Fruit fly (Drosophila melanogaster): Measurements from ENCODE around the gene dwg.

The dwg gene

DNA sequence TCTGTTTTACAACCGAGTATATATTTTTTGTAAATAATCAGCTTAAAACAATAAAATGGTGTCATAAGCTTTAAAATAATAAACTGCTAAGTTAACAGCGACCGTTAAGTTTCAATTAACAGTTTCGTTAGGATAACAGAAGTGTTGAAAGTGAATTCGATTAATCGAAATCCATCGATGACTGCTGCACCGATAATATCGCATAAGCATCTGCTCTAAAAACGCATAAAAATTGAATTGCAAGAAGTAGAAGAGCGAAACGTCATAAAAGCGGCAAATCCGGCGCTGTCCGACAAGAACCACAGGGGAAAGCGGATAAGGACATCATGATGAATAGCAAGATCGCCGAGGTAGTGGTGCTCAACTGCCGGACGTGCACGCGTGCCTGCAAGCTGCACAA is at the start of gene dwg:
dwg (plus strand) TSS at position 193 of the 400 bp plus-strand sequence.
- TF ChIP-seq pan (optimal IDR thresholded peaks at IDR 0.05): no peak
- no peak for TF ChIP-seq CG8478 (optimal IDR thresholded peaks at IDR 0.05)
- no peak for TF ChIP-seq usp (GFP tag; optimal IDR thresholded peaks at IDR 0.05)
- no peak for TF ChIP-seq EcR (GFP tag; optimal IDR thresholded peaks at IDR 0.05)
- TF ChIP-seq Dll (optimal IDR thresholded peaks at IDR 0.05): no peak
- TF ChIP-seq psq (optimal IDR thresholded peaks at IDR 0.05): no peak

DNA sequence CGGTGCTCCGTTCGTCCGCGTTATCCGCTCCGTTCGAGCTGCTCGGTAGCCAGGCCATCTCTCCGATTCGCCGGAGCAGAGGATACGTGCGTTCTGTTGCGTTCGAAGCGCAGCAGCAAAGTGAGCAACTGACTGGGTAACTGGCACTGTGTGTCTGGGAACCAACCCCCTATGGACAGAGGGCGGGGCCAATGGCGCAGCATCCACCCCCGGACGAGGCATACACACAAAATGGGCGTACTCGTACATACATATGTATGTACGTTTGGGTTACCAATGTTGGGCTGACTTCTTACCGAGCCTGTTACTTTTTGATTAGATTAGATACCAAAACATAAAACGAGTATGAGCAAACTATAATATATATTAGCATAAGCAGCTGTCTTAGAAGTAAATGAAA is 45.9 kb upstream of the dwg start, which contains the start of gene HLH3B:
HLH3B (minus strand) TSS at position 123 of the 400 bp plus-strand sequence.
- no peak for TF ChIP-seq CG8478 (optimal IDR thresholded peaks at IDR 0.05)
- TF ChIP-seq Dll (optimal IDR thresholded peaks at IDR 0.05): no peak
- no peak for TF ChIP-seq psq (optimal IDR thresholded peaks at IDR 0.05)
- TF ChIP-seq EcR (GFP tag; optimal IDR thresholded peaks at IDR 0.05): no peak
- TF ChIP-seq pan (optimal IDR thresholded peaks at IDR 0.05): no peak
- no peak for TF ChIP-seq usp (GFP tag; optimal IDR thresholded peaks at IDR 0.05)

DNA sequence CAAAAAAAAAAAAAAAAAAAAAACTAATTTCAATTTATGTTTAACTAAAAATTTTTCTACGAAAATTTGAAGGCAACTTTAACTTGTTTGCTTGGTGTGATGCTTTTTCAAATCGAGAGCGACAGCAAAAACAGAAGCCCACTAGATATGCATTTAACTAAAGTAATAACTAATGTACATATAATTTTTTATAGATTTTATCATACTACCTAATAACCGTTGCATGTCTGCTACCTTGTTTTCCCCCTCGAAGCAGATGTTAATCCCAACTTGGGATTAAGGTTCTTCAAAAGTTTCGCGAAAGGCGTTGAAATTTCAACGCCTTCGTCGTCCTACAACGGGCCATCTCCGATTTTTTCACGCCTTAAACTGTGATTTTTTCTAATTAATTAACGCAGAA is 44.7 kb upstream of the dwg start, which contains the start of gene CG2652:
CG2652 (minus strand) TSS at position 101 of the 400 bp plus-strand sequence.
- TF ChIP-seq EcR (GFP tag; optimal IDR thresholded peaks at IDR 0.05) (no peak), Dll (optimal IDR thresholded peaks at IDR 0.05) (no peak), pan (optimal IDR thresholded peaks at IDR 0.05) (no peak), usp (GFP tag; optimal IDR thresholded peaks at IDR 0.05) (no peak), psq (optimal IDR thresholded peaks at IDR 0.05) (no peak), CG8478 (optimal IDR thresholded peaks at IDR 0.05) (no peak)

DNA sequence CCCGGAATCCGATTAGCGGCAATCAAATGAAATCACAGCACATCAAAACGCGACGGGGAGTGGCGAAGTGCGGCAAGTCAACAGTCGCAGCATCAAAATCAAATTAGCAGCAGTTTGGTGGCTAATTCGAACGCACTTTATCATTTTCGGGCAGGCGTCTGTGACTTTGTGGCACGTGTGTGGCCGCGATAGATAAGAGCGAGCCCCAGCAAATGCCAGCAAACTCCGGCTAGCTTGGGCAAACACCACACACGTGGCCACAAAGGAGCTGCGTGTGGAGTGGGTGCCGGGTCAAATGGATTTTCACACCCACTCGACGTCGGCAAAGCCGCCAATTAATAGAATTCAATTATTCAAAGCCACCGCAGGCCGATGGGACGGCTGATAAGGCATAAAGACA is 43.6 kb upstream of the dwg start:
- TF ChIP-seq CG8478 (optimal IDR thresholded peaks at IDR 0.05): no peak
- no peak for TF ChIP-seq usp (GFP tag; optimal IDR thresholded peaks at IDR 0.05)
- no peak for TF ChIP-seq EcR (GFP tag; optimal IDR thresholded peaks at IDR 0.05)
- TF ChIP-seq psq (optimal IDR thresholded peaks at IDR 0.05): no peak
- no peak for TF ChIP-seq pan (optimal IDR thresholded peaks at IDR 0.05)
- no peak for TF ChIP-seq Dll (optimal IDR thresholded peaks at IDR 0.05)

DNA sequence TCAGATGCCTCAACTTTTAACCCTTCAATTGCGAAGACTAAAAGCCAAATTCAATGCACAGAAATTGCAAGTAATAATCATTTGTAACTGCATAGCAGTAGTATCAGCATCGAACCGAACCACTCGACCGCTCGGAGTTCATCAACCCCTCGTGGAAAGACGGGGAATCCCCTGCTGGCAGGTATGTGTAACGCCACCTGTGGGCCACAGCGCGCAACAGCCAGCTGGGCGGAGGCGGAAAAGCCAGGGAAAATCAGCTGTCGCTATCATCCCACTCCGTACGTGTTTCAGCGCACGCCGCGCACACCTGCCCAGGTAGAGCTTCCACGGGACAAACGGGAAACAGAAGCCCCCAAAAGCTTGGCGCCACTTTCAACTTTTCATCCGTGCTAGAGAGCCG is 43.1 kb upstream of the dwg start:
- TF ChIP-seq pan (optimal IDR thresholded peaks at IDR 0.05): no peak
- TF ChIP-seq EcR (GFP tag; optimal IDR thresholded peaks at IDR 0.05): no peak
- no peak for TF ChIP-seq psq (optimal IDR thresholded peaks at IDR 0.05)
- TF ChIP-seq CG8478 (optimal IDR thresholded peaks at IDR 0.05): no peak
- no peak for TF ChIP-seq usp (GFP tag; optimal IDR thresholded peaks at IDR 0.05)
- no peak for TF ChIP-seq Dll (optimal IDR thresholded peaks at IDR 0.05)

DNA sequence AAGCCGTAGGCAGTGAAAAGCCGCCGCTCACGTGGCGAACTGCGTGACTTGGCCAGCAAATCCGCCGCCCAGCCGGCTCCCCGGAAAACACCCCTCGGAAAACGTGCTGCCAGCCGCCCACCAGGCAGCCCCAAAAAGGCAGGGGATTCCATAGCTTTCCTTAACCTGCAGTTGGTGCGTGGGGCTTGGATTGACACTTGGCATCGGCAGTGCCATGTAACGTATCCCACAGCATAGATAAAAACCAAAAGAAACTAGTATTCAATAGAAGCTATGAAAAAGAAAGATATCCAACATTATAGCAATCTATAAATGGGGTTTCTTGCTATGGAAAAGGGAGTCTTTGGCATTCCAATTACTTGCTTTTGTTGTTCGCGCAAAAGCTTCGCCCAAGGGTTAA is 42.5 kb upstream of the dwg start:
- TF ChIP-seq psq (optimal IDR thresholded peaks at IDR 0.05) (no peak), usp (GFP tag; optimal IDR thresholded peaks at IDR 0.05) (no peak), Dll (optimal IDR thresholded peaks at IDR 0.05) (no peak), pan (optimal IDR thresholded peaks at IDR 0.05) (no peak), CG8478 (optimal IDR thresholded peaks at IDR 0.05) (no peak), EcR (GFP tag; optimal IDR thresholded peaks at IDR 0.05) (no peak)

DNA sequence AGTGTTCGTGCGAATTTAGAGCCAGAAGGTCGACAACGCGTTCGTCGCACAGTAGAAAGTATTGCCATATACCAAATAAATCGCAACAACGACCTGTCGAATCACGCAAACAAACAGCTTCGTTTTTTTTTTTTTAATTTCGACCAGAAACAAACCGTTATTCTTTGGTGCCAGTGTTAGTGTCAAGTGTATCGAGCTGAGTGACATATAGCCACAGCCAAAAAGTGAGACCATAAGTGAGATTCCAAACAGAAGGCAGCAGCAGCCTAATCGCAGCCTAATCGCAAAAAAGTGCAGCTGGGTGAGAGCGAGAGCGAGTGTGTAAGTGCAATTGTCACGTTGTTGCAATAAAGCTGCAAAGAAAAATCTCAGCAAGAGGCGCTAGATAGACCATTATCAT is 41.9 kb upstream of the dwg start, which contains the start of gene per:
per (plus strand) TSS at position 1 of the 400 bp plus-strand sequence.
- no peak for TF ChIP-seq CG8478 (optimal IDR thresholded peaks at IDR 0.05)
- TF ChIP-seq usp (GFP tag; optimal IDR thresholded peaks at IDR 0.05): no peak
- TF ChIP-seq Dll (optimal IDR thresholded peaks at IDR 0.05): no peak
- TF ChIP-seq psq (optimal IDR thresholded peaks at IDR 0.05): no peak
- no peak for TF ChIP-seq EcR (GFP tag; optimal IDR thresholded peaks at IDR 0.05)
- no peak for TF ChIP-seq pan (optimal IDR thresholded peaks at IDR 0.05)

DNA sequence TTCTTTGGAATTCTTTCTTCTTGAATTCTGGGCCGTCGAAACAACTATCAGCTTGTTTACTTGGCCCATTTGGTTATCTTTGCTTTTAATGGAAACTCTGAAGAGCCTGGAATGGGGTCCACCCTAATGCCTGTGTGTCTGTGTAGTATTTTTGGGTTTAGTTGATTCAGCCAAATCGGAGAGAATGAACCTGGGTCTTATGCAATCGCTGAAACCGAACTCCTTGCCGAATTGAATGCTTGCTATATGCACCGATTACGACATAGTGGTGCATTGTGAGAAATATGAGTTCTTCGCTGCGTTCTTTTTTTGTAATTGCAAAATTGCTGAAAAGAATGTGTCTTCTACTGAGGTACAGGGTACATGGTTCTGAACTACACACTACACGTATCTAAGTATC is 40.6 kb upstream of the dwg start:
- TF ChIP-seq usp (GFP tag; optimal IDR thresholded peaks at IDR 0.05) (no peak), psq (optimal IDR thresholded peaks at IDR 0.05) (no peak), EcR (GFP tag; optimal IDR thresholded peaks at IDR 0.05) (no peak), CG8478 (optimal IDR thresholded peaks at IDR 0.05) (no peak), Dll (optimal IDR thresholded peaks at IDR 0.05) (no peak), pan (optimal IDR thresholded peaks at IDR 0.05) (no peak)

DNA sequence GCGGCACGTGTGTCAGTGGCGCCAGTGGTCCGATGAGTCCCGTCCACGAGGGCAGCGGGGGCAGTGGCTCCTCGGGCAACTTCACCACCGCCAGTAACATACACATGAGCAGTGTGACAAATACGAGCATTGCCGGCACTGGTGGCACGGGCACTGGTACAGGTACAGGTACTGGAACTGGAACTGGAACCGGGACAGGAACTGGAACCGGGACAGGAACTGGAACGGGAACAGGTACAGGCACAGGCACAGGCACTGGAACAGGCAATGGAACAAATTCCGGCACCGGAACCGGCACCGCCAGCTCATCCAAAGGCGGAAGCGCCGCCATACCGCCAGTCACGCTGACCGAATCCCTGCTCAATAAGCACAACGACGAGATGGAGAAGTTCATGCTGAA is 37.1 kb upstream of the dwg start:
- TF ChIP-seq EcR (GFP tag; optimal IDR thresholded peaks at IDR 0.05): no peak

DNA sequence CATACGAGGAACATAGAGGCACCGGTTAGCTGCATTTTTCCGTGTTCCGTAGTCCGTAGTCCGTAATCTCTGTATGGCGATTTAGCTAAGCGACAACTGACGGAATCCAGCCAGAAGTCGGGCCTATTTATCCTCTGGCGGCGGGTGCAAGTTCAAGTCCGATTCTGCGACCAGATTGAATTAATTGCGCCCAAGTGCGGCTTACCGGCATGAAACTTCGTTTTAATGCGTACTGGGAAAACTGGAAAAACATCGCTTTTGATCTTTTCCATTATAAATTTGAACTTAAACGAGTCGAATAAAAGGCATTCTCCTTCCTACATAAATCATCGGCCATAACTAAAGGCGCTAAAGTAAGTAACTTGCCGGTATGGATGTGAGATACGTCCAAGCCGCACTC is 33.7 kb upstream of the dwg start, which contains the start of gene dyw:
dyw (minus strand) TSS at position 101 of the 400 bp plus-strand sequence.
- no peak for TF ChIP-seq CG8478 (optimal IDR thresholded peaks at IDR 0.05)
- no peak for TF ChIP-seq usp (GFP tag; optimal IDR thresholded peaks at IDR 0.05)
- no peak for TF ChIP-seq EcR (GFP tag; optimal IDR thresholded peaks at IDR 0.05)
- TF ChIP-seq psq (optimal IDR thresholded peaks at IDR 0.05): no peak
- TF ChIP-seq pan (optimal IDR thresholded peaks at IDR 0.05): no peak
- TF ChIP-seq Dll (optimal IDR thresholded peaks at IDR 0.05): no peak

DNA sequence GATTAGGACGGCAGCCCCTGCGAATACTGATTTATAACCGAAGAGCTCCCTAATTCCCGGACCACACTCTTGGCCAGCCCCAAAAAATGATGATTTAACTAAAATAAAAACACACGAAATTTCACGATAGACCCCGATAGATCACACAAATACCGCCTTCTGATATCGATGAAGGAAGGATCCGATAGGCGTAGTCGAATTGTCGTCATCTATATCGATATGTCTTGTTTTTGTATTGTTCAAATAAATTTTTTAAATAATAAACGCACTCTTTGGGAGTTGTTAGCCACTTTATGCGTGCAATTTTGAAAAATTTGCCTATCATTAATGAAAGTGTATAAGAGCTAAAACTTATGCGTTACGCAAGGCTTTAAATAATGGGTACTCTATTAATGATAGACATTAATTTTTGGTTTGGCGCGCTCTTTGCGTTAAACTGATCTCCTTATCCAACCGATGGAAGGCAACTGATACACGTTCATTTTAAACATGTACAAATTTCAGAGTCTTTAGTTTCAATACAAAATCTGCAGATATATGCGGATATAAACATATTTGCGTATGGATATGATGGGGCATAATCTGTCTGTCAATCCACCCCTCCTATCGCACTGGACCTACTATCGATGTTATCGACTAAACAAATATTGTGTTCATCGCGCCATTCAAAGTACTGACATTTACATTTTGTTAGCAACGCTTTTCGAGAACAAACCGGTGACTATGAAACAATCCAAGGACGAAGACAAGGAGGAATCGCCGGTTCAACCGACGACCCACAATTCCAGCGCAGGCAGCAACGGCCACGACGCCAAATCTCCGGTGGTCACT is 29.2 kb upstream of the dwg start, which contains the start of the genes Spg7 and Lint-O:
Spg7 (minus strand) TSS at position 148 of the 831 bp plus-strand sequence.
Lint-O (plus strand) TSS at position 638 of the 831 bp plus-strand sequence.
- TF ChIP-seq usp (GFP tag; optimal IDR thresholded peaks at IDR 0.05) (no peak), pan (optimal IDR thresholded peaks at IDR 0.05) (no peak), Dll (optimal IDR thresholded peaks at IDR 0.05) (no peak), EcR (GFP tag; optimal IDR thresholded peaks at IDR 0.05) (no peak), psq (optimal IDR thresholded peaks at IDR 0.05) (no peak), CG8478 (optimal IDR thresholded peaks at IDR 0.05) (no peak)

DNA sequence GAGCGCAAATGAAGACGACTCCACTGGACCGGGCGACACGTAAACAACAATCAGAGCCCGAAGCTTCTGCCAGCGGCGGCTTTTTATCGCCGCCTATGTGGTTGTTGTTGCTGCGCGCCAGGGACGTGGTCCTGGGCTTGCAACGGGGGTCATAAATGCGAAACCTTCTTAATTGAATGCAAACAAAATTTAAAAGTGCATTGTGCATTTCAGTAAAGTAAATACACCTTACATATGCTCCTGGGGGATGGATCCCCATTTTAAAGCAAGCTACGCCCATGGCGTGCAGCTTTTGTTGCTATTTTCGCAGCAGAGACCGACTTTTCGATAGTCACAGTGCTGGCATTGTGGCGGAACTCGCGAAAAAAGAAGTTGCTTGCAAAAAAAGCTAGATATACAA is 23.8 kb upstream of the dwg start, which contains the start of gene Ugalt:
Ugalt (minus strand) TSS at position 160 of the 400 bp plus-strand sequence.
- TF ChIP-seq pan (optimal IDR thresholded peaks at IDR 0.05): no peak
- no peak for TF ChIP-seq psq (optimal IDR thresholded peaks at IDR 0.05)
- TF ChIP-seq CG8478 (optimal IDR thresholded peaks at IDR 0.05): no peak
- TF ChIP-seq EcR (GFP tag; optimal IDR thresholded peaks at IDR 0.05): no peak
- no peak for TF ChIP-seq Dll (optimal IDR thresholded peaks at IDR 0.05)
- no peak for TF ChIP-seq usp (GFP tag; optimal IDR thresholded peaks at IDR 0.05)

Data from whole organism.